Worm (Caenorhabditis elegans) whole organism, young adult: ENCODE measurements around the gene par-2.

ENCODE experiments used
- B0261.1 ChIP-seq: sonication (generic microtip); optimal IDR thresholded peaks from 2 replicates; lab custom pipeline; 2016; ENCODE audit warnings: mild to moderate bottlenecking, missing genetic modification characterization, moderate library complexity, missing compliant biosample characterization
- D2030.7 ChIP-seq: fragments of 200-800 bp; sonication (Bioruptor generic); IDR thresholded peaks from 2 replicates; pipeline ENCODE4 v1.3.6; 2022; ENCODE audit warnings: missing genetic modification reagents, missing genetic modification characterization, missing compliant biosample characterization
- F23B12.7 ChIP-seq: sonication (generic microtip); optimal IDR thresholded peaks from 2 replicates; lab custom pipeline; 2017; ENCODE audit warnings: missing genetic modification characterization, mild to moderate bottlenecking, missing compliant biosample characterization, antibody characterized with exemption, moderate library complexity; ENCODE audit not compliant: insufficient read depth
- F33H1.4 ChIP-seq: fragments of 200-800 bp; sonication (Bioruptor generic); IDR thresholded peaks from 2 replicates; pipeline ENCODE4 v1.3.6; 2022; ENCODE audit warnings: missing genetic modification reagents, missing genetic modification characterization, missing compliant biosample characterization
- F39B2.1 ChIP-seq: fragments of 200-800 bp; sonication (Bioruptor generic); IDR thresholded peaks from 2 replicates; pipeline ENCODE4 v1.3.6; 2022; ENCODE audit warnings: missing genetic modification reagents, missing genetic modification characterization, missing compliant biosample characterization
- F49E8.2 ChIP-seq: sonication (generic microtip); optimal IDR thresholded peaks from 3 replicates; lab custom pipeline; 2017; ENCODE audit warnings: missing genetic modification characterization, mild to moderate bottlenecking, missing compliant biosample characterization, antibody characterized with exemption, moderate library complexity; ENCODE audit not compliant: insufficient read depth
- Y53F4B.3 ChIP-seq: fragments of 200-800 bp; sonication (Bioruptor generic); IDR thresholded peaks from 2 replicates; pipeline ENCODE4 v1.3.6; 2022; ENCODE audit warnings: missing genetic modification reagents, missing genetic modification characterization, missing compliant biosample characterization
- ama-1 ChIP-seq, 3 experiments: fragments of 150-350 bp in 1 of 3; sonication (generic microtip) in 2 of 3; optimal IDR thresholded peaks; 2 replicates each; lab custom pipeline; 2014 to 2018; ENCODE audit warnings: missing biosample characterization in 2 of 3, missing genetic modification characterization in 2 of 3, missing genetic modification reagents in 2 of 3
- aptf-2 ChIP-seq: fragments of 200-800 bp; sonication (Bioruptor generic); conservative IDR thresholded peaks from 2 replicates; pipeline ENCODE4 v1.3.6; 2022; ENCODE audit warnings: missing genetic modification reagents, missing genetic modification characterization, missing compliant biosample characterization
- aptf-3 ChIP-seq: fragments of 200-800 bp; sonication (Bioruptor generic); IDR thresholded peaks from 2 replicates; pipeline ENCODE4 v1.3.6; 2022; ENCODE audit warnings: missing genetic modification characterization, missing compliant biosample characterization
- atf-7 ChIP-seq: sonication (generic microtip); optimal IDR thresholded peaks from 2 replicates; lab custom pipeline; 2017; ENCODE audit warnings: mild to moderate bottlenecking, missing genetic modification characterization, missing compliant biosample characterization
- bed-2 ChIP-seq: fragments of 200-800 bp; sonication (Bioruptor generic); IDR thresholded peaks from 2 replicates; pipeline ENCODE4 v1.3.6; 2022; ENCODE audit warnings: missing genetic modification reagents, missing genetic modification characterization, missing compliant biosample characterization
- cebp-1 ChIP-seq, 2 experiments: fragments of 200-800 bp in 1 of 2; sonication (Bioruptor generic) in 1 of 2; sonication (generic microtip) in 1 of 2; IDR thresholded peaks in 1 of 2; optimal IDR thresholded peaks in 1 of 2; 2 replicates each; pipeline versions ENCODE4 v1.3.6 to Lab custom; 2017 to 2022; ENCODE audit warnings: missing compliant biosample characterization in 2 of 2, missing genetic modification characterization in 2 of 2, mild to moderate bottlenecking in 1 of 2, missing genetic modification reagents in 1 of 2, moderate library complexity in 1 of 2
- chd-7 ChIP-seq: sonication (generic microtip); optimal IDR thresholded peaks from 2 replicates; lab custom pipeline; 2016; ENCODE audit warnings: mild to moderate bottlenecking, missing genetic modification characterization, moderate library complexity, missing compliant biosample characterization
- dox-1 ChIP-seq: fragments of 200-800 bp; sonication (Bioruptor generic); IDR thresholded peaks from 2 replicates; pipeline ENCODE4 v1.3.6; 2022; ENCODE audit warnings: missing genetic modification reagents, missing genetic modification characterization, missing compliant biosample characterization
- dpl-1 ChIP-seq: fragments of 150-350 bp; optimal IDR thresholded peaks from 2 replicates; lab custom pipeline; 2014; ENCODE audit warnings: missing biosample characterization, missing genetic modification reagents, missing genetic modification characterization
- egrh-3 ChIP-seq: fragments of 200-800 bp; sonication (Bioruptor generic); IDR thresholded peaks from 2 replicates; pipeline ENCODE4 v1.3.6; 2022; ENCODE audit warnings: missing genetic modification reagents, missing genetic modification characterization, missing compliant biosample characterization
- ekl-4 ChIP-seq: fragments of 200-800 bp; sonication (Bioruptor generic); IDR thresholded peaks from 2 replicates; pipeline ENCODE4 v1.3.6; 2022; ENCODE audit warnings: missing genetic modification reagents, missing genetic modification characterization, missing compliant biosample characterization
- fkh-3 ChIP-seq: sonication (generic microtip); optimal IDR thresholded peaks from 2 replicates; lab custom pipeline; 2016; ENCODE audit warnings: mild to moderate bottlenecking, missing genetic modification characterization, missing compliant biosample characterization
- him-1 ChIP-seq: sonication (generic microtip); optimal IDR thresholded peaks from 2 replicates; lab custom pipeline; 2016; ENCODE audit warnings: missing genotype, missing genetic modification reagents, missing genetic modification characterization, missing compliant biosample characterization
- hlh-26 ChIP-seq: fragments of 200-800 bp; sonication (Bioruptor generic); conservative IDR thresholded peaks from 2 replicates; pipeline ENCODE4 v1.3.6; 2022; ENCODE audit warnings: missing genetic modification reagents, missing genetic modification characterization, missing compliant biosample characterization
- hmg-1.2 ChIP-seq: fragments of 200-800 bp; sonication (Bioruptor generic); IDR thresholded peaks from 2 replicates; pipeline ENCODE4 v1.3.6; 2022; ENCODE audit warnings: missing genetic modification reagents, missing genetic modification characterization, missing compliant biosample characterization
- hsf-1 ChIP-seq: fragments of 200-800 bp; sonication (Bioruptor generic); IDR thresholded peaks from 2 replicates; pipeline ENCODE4 v1.3.6; 2022; ENCODE audit warnings: missing genetic modification reagents, missing genetic modification characterization, missing compliant biosample characterization
- let-526 ChIP-seq: fragments of 200-800 bp; sonication (Bioruptor generic); IDR thresholded peaks from 2 replicates; pipeline ENCODE4 v1.3.6; 2022; ENCODE audit warnings: missing genetic modification reagents, missing genetic modification characterization, missing compliant biosample characterization
- lin-26 ChIP-seq: fragments of 200-800 bp; sonication (Bioruptor generic); IDR thresholded peaks from 2 replicates; pipeline ENCODE4 v1.3.6; 2022; ENCODE audit warnings: missing genetic modification reagents, missing genetic modification characterization, missing compliant biosample characterization
- lin-54 ChIP-seq: fragments of 200-800 bp; sonication (Bioruptor generic); optimal IDR thresholded peaks from 2 replicates; lab custom pipeline; 2018; ENCODE audit warnings: mild to moderate bottlenecking, missing genetic modification characterization, missing compliant biosample characterization
- lsl-1 ChIP-seq: fragments of 200-800 bp; sonication (Bioruptor generic); optimal IDR thresholded peaks from 2 replicates; lab custom pipeline; 2018; ENCODE audit warnings: mild to moderate bottlenecking, missing genetic modification characterization, moderate library complexity, missing compliant biosample characterization
- lsy-27 ChIP-seq: sonication (generic microtip); optimal IDR thresholded peaks from 2 replicates; lab custom pipeline; 2017; ENCODE audit warnings: missing genetic modification characterization, mild to moderate bottlenecking, missing compliant biosample characterization, antibody characterized with exemption, missing genotype, borderline replicate concordance; ENCODE audit not compliant: insufficient read depth
- madf-10 ChIP-seq: sonication (generic microtip); optimal IDR thresholded peaks from 2 replicates; lab custom pipeline; 2016; ENCODE audit warnings: mild to moderate bottlenecking, missing genetic modification characterization, missing compliant biosample characterization
- mcd-1 ChIP-seq: fragments of 200-800 bp; sonication (Bioruptor generic); IDR thresholded peaks from 2 replicates; pipeline ENCODE4 v1.3.6; 2022; ENCODE audit warnings: missing genetic modification reagents, missing genetic modification characterization, missing compliant biosample characterization
- mxl-1 ChIP-seq: sonication (generic microtip); optimal IDR thresholded peaks from 2 replicates; lab custom pipeline; 2016; ENCODE audit warnings: missing genetic modification characterization, missing compliant biosample characterization
- nhr-120 ChIP-seq: fragments of 200-800 bp; sonication (Bioruptor generic); IDR thresholded peaks from 2 replicates; pipeline ENCODE4 v1.3.6; 2022; ENCODE audit warnings: missing genetic modification characterization, missing compliant biosample characterization
- nhr-80 ChIP-seq: sonication (generic microtip); optimal IDR thresholded peaks from 2 replicates; lab custom pipeline; 2016; ENCODE audit warnings: missing genetic modification characterization, missing compliant biosample characterization
- rcor-1 ChIP-seq: fragments of 200-800 bp; sonication (Bioruptor generic); IDR thresholded peaks from 2 replicates; pipeline ENCODE4 v1.3.6; 2022; ENCODE audit warnings: missing genetic modification reagents, missing genetic modification characterization, missing compliant biosample characterization
- rec-8 ChIP-seq, 2 experiments: sonication (generic microtip); optimal IDR thresholded peaks; 2 replicates each; lab custom pipeline; 2016; ENCODE audit warnings: mild to moderate bottlenecking in 2 of 2, missing genetic modification characterization in 2 of 2, missing genetic modification reagents in 2 of 2, missing genotype in 2 of 2, missing biosample characterization in 1 of 2, missing compliant biosample characterization in 1 of 2, moderate library complexity in 1 of 2
- rpc-1 ChIP-seq, 2 experiments: fragments of 150-350 bp in 1 of 2; sonication (generic microtip) in 1 of 2; optimal IDR thresholded peaks; 2 replicates each; lab custom pipeline; 2014 to 2018; ENCODE audit warnings: missing biosample characterization in 1 of 2, missing genetic modification characterization in 1 of 2, missing genetic modification reagents in 1 of 2, missing genotype in 1 of 2
- sea-2 ChIP-seq: fragments of 200-800 bp; sonication (Bioruptor generic); IDR thresholded peaks from 2 replicates; pipeline ENCODE4 v1.3.6; 2022; ENCODE audit warnings: missing genetic modification characterization, missing compliant biosample characterization
- snpc-1.3 ChIP-seq: sonication (generic microtip); optimal IDR thresholded peaks from 2 replicates; lab custom pipeline; 2017; ENCODE audit warnings: missing genetic modification characterization, mild to moderate bottlenecking, missing compliant biosample characterization, antibody characterized with exemption, moderate library complexity, missing genotype, missing genetic modification reagents; ENCODE audit not compliant: insufficient read depth
- snpc-4 ChIP-seq, 5 experiments: fragments of 150-350 bp in 1 of 5; sonication (generic microtip) in 4 of 5; optimal IDR thresholded peaks; 2 replicates each; lab custom pipeline; 2014 to 2018; ENCODE audit warnings: missing genetic modification characterization in 5 of 5, missing biosample characterization in 3 of 5, antibody characterized with exemption in 2 of 5, mild to moderate bottlenecking in 2 of 5, missing compliant biosample characterization in 2 of 5, missing genotype in 2 of 5, moderate library complexity in 2 of 5, missing genetic modification reagents in 1 of 5
- tbp1 ChIP-seq: fragments of 200-800 bp; sonication (Bioruptor generic); optimal IDR thresholded peaks from 2 replicates; lab custom pipeline; 2018; ENCODE audit warnings: mild to moderate bottlenecking, missing genetic modification characterization, missing compliant biosample characterization
- zfh-2 ChIP-seq: fragments of 200-800 bp; sonication (Bioruptor generic); conservative IDR thresholded peaks from 2 replicates; pipeline ENCODE4 v1.3.6; 2022; ENCODE audit warnings: missing genetic modification reagents, missing genetic modification characterization, missing compliant biosample characterization
- zim-3 ChIP-seq: sonication (generic microtip); optimal IDR thresholded peaks from 2 replicates; lab custom pipeline; 2017; ENCODE audit warnings: mild to moderate bottlenecking, missing genetic modification characterization, moderate library complexity, missing compliant biosample characterization
- ztf-18 ChIP-seq: sonication (generic microtip); optimal IDR thresholded peaks from 2 replicates; lab custom pipeline; 2016; ENCODE audit warnings: missing genotype, mild to moderate bottlenecking, missing genetic modification characterization, missing compliant biosample characterization
- ztf-6 ChIP-seq: fragments of 200-800 bp; sonication (Bioruptor generic); IDR thresholded peaks from 2 replicates; pipeline ENCODE4 v1.3.6; 2022; ENCODE audit warnings: missing genetic modification reagents, missing genetic modification characterization, missing compliant biosample characterization

The par-2 gene

ce11 chrIII:1122239-1122638, 41.0 kb downstream of the par-2 start:
- TF ChIP-seq nhr-120: no peak
- no peak for TF ChIP-seq let-526
- peak; percentile 50 for TF ChIP-seq snpc-4 (GFP tag; optimal IDR thresholded peaks at IDR 0.05; lab: Kevin White, UChicago)
- TF ChIP-seq snpc-4 (tag; optimal IDR thresholded peaks at IDR 0.05; lab: Kevin White, UChicago): peak in 1 of 4 experiments; percentile 15
- TF ChIP-seq aptf-3: 0 out of 2 replicates have a peak, but pooled peaks have one; percentile 48
- TF ChIP-seq egrh-3: 0 out of 2 replicates have a peak, but pooled peaks have one; percentile 25
- TF ChIP-seq F49E8.2 (tag; lab: Kevin White, UChicago): peak; percentile 3
- TF ChIP-seq chd-7: peak; percentile 8
- TF ChIP-seq aptf-2: 0 out of 2 replicates have a peak, but pooled peaks have one; percentile 37
- TF ChIP-seq zfh-2 (GFP tag; lab: Robert Waterston, UW): peak; percentile 53
- TF ChIP-seq F33H1.4 (GFP tag; lab: Robert Waterston, UW): peak; percentile 33; the same call in 1 of the 2 replicates
- TF ChIP-seq ztf-6 (GFP tag; lab: Robert Waterston, UW): peak; percentile 69; the same call in 1 of the 2 replicates
- TF ChIP-seq B0261.1 (tag; lab: Kevin White, UChicago): peak; percentile 77
- TF ChIP-seq rpc-1 (optimal IDR thresholded peaks at IDR 0.05; lab: Kevin White, UChicago): peak; percentile 72
- TF ChIP-seq rpc-1 (tag; optimal IDR thresholded peaks at IDR 0.05; lab: Kevin White, UChicago): peak; percentile 81
- TF ChIP-seq lsy-27 (tag; lab: Kevin White, UChicago): peak; percentile 9
- TF ChIP-seq ekl-4: no peak
- TF ChIP-seq mxl-1: peak; percentile 42
- 0 out of 2 replicates have a peak, but pooled peaks have one; percentile 24 for TF ChIP-seq rcor-1 (GFP tag; lab: Robert Waterston, UW)
- TF ChIP-seq F39B2.1 (GFP tag; lab: Robert Waterston, UW): no peak
- TF ChIP-seq hsf-1 (GFP tag; lab: Robert Waterston, UW): no peak
- peak; percentile 21 for TF ChIP-seq fkh-3 (tag; lab: Kevin White, UChicago)
- peak; percentile 47; the same call in 1 of the 2 replicates for TF ChIP-seq lin-26
- 0 out of 2 replicates have a peak, but pooled peaks have one; percentile 10 for TF ChIP-seq cebp-1 (GFP tag; IDR thresholded peaks at IDR 0.05; lab: Robert Waterston, UW)
- peak; percentile 56 for TF ChIP-seq cebp-1 (tag; optimal IDR thresholded peaks at IDR 0.05; lab: Kevin White, UChicago)
- peak; percentile 48 for TF ChIP-seq lin-54
- TF ChIP-seq bed-2 (GFP tag; lab: Robert Waterston, UW): 0 out of 2 replicates have a peak, but pooled peaks have one; percentile 51
- peak; percentile 15 to 66 for TF ChIP-seq rec-8 (tag; optimal IDR thresholded peaks at IDR 0.05; lab: Kevin White, UChicago)
- peak; percentile 54; the same call in 1 of the 2 replicates for TF ChIP-seq dox-1 (GFP tag; lab: Robert Waterston, UW)
- peak; percentile 61 for TF ChIP-seq hmg-1.2 (GFP tag; lab: Robert Waterston, UW)
- peak; percentile 20 for TF ChIP-seq atf-7 (tag; lab: Kevin White, UChicago)
- peak; percentile 52 for TF ChIP-seq lsl-1 (GFP tag; lab: Kevin White, UChicago)
- TF ChIP-seq nhr-80 (tag; lab: Kevin White, UChicago): peak; percentile 13
- peak; percentile 48; the same call in 1 of the 2 replicates for TF ChIP-seq mcd-1 (GFP tag; lab: Robert Waterston, UW)
- no peak for TF ChIP-seq Y53F4B.3 (GFP tag; lab: Robert Waterston, UW)
- peak; percentile 94 for TF ChIP-seq tbp1 (GFP tag; lab: Kevin White, UChicago)
- TF ChIP-seq him-1: peak; percentile 78
- peak; percentile 20 for TF ChIP-seq snpc-1.3 (tag; lab: Kevin White, UChicago)
- no peak for TF ChIP-seq sea-2 (GFP tag; lab: Robert Waterston, UW)
- peak; percentile 57; the same call in 1 of the 2 replicates for TF ChIP-seq D2030.7 (GFP tag; lab: Robert Waterston, UW)
- no peak for TF ChIP-seq ama-1 (optimal IDR thresholded peaks at IDR 0.05; lab: Kevin White, UChicago)
- peak; percentile 39 to 76 for TF ChIP-seq ama-1 (GFP tag; optimal IDR thresholded peaks at IDR 0.05; lab: Kevin White, UChicago)
- TF ChIP-seq madf-10 (tag; lab: Kevin White, UChicago): peak; percentile 35
- peak; percentile 63 for TF ChIP-seq zim-3 (tag; lab: Kevin White, UChicago)
- TF ChIP-seq hlh-26 (GFP tag; lab: Robert Waterston, UW): no peak
- peak; percentile 60 for TF ChIP-seq F23B12.7 (tag; lab: Kevin White, UChicago)
- peak; percentile 73 for TF ChIP-seq ztf-18 (tag; lab: Kevin White, UChicago)
- no peak for TF ChIP-seq dpl-1 (GFP tag; lab: Kevin White, UChicago)
